Fruit fly (Drosophila melanogaster) whole organism, embryonic: ENCODE data around the gene CG10208.
A peak's percentile ranks its signal among the peaks of the same experiment; 100 is the strongest.

Experiments
- Ada2b ChIP-seq: fragments of 200-800 bp; sonication (Bioruptor generic); IDR thresholded peaks from 2 replicates; pipeline ENCODE4 v1.3.6; 2022; ENCODE audit warnings: missing biosample characterization, missing genetic modification characterization
- CG10321 ChIP-seq: fragments of 200-800 bp; sonication (Bioruptor generic); IDR thresholded peaks from 2 replicates; pipeline ENCODE4 v1.3.6; 2022; ENCODE audit warnings: missing biosample characterization, missing genetic modification characterization
- CG11695 ChIP-seq: fragments of 200-800 bp; sonication (Bioruptor generic); IDR thresholded peaks from 3 replicates; pipeline ENCODE4 v1.3.6; 2022; ENCODE audit warnings: missing biosample characterization, missing genetic modification characterization
- CG12104 ChIP-seq: fragments of 200-800 bp; sonication (Bioruptor generic); optimal IDR thresholded peaks from 3 replicates; lab custom pipeline; 2016; ENCODE audit warnings: missing biosample characterization, missing genetic modification characterization
- CG1233 ChIP-seq: fragments of 200-800 bp; sonication (Bioruptor generic); optimal IDR thresholded peaks from 4 replicates; lab custom pipeline; 2018; ENCODE audit warnings: missing biosample characterization, mild to moderate bottlenecking, missing genetic modification characterization
- CG12391 ChIP-seq: fragments of 200-800 bp; sonication (Bioruptor generic); optimal IDR thresholded peaks from 3 replicates; lab custom pipeline; 2018; ENCODE audit warnings: missing biosample characterization, mild to moderate bottlenecking, missing genetic modification characterization, moderate library complexity
- CG13123 ChIP-seq: fragments of 200-800 bp; sonication (Bioruptor generic); optimal IDR thresholded peaks from 2 replicates; lab custom pipeline; 2016; ENCODE audit warnings: missing biosample characterization, missing genetic modification characterization
- CG14860 ChIP-seq: fragments of 200-800 bp; sonication (Bioruptor generic); IDR thresholded peaks from 3 replicates; pipeline ENCODE4 v1.3.6; 2022; ENCODE audit warnings: missing biosample characterization, missing genetic modification characterization; ENCODE audit not compliant: partially characterized antibody
- CG15073 ChIP-seq: fragments of 200-800 bp; sonication (Bioruptor generic); optimal IDR thresholded peaks from 2 replicates; lab custom pipeline; 2016; ENCODE audit warnings: missing biosample characterization, missing genetic modification characterization
- CG31388 ChIP-seq: fragments of 200-800 bp; sonication (Bioruptor generic); optimal IDR thresholded peaks from 2 replicates; lab custom pipeline; 2016; ENCODE audit warnings: missing biosample characterization, missing genetic modification characterization
- CG43689 ChIP-seq: fragments of 200-800 bp; sonication (Bioruptor generic); IDR thresholded peaks from 2 replicates; pipeline ENCODE4 v1.3.6; 2022; ENCODE audit warnings: missing biosample characterization, missing genetic modification characterization
- CG4404 ChIP-seq: fragments of 200-800 bp; sonication (Bioruptor generic); IDR thresholded peaks from 2 replicates; pipeline ENCODE4 v1.3.6; 2022; ENCODE audit warnings: missing biosample characterization, missing genetic modification characterization
- CG6654 ChIP-seq: fragments of 200-800 bp; sonication (Bioruptor generic); optimal IDR thresholded peaks from 2 replicates; lab custom pipeline; 2017; ENCODE audit warnings: missing biosample characterization, mild to moderate bottlenecking, missing genetic modification characterization
- CG6854 ChIP-seq: fragments of 200-800 bp; sonication (Bioruptor generic); optimal IDR thresholded peaks from 3 replicates; lab custom pipeline; 2017; ENCODE audit warnings: missing biosample characterization, mild to moderate bottlenecking, missing genetic modification characterization
- CG7987 ChIP-seq: fragments of 200-800 bp; sonication (Bioruptor generic); optimal IDR thresholded peaks from 2 replicates; lab custom pipeline; 2018; ENCODE audit warnings: missing biosample characterization, mild to moderate bottlenecking, missing genetic modification characterization, moderate library complexity
- CG9215 ChIP-seq: fragments of 200-800 bp; sonication (Bioruptor generic); IDR thresholded peaks from 2 replicates; pipeline ENCODE4 v1.3.6; 2022; ENCODE audit warnings: missing biosample characterization, missing genetic modification characterization
- Camta ChIP-seq: fragments of 200-800 bp; sonication (Bioruptor generic); optimal IDR thresholded peaks from 2 replicates; lab custom pipeline; 2016; ENCODE audit warnings: missing biosample characterization, missing genetic modification characterization
- Dip3 ChIP-seq: fragments of 200-800 bp; sonication (Bioruptor generic); optimal IDR thresholded peaks from 3 replicates; lab custom pipeline; 2016; ENCODE audit warnings: missing biosample characterization, missing genetic modification characterization
- Dp ChIP-seq: fragments of 200-800 bp; sonication (Bioruptor generic); optimal IDR thresholded peaks from 2 replicates; lab custom pipeline; 2018; ENCODE audit warnings: missing biosample characterization, mild to moderate bottlenecking, missing genetic modification characterization, moderate library complexity
- Dref ChIP-seq: fragments of 200-800 bp; sonication (Bioruptor generic); IDR thresholded peaks from 2 replicates; pipeline ENCODE4 v1.3.6; 2022; ENCODE audit warnings: missing biosample characterization, missing genetic modification characterization
- Eip74EF ChIP-seq, 2 experiments: fragments of 200-800 bp in 1 of 2; fragments of >200 bp in 1 of 2; sonication (Bioruptor generic) in 1 of 2; optimal IDR thresholded peaks; 2 replicates each; lab custom pipeline; 2017 to 2019; ENCODE audit warnings: missing biosample characterization in 2 of 2, missing genetic modification characterization in 2 of 2, mild to moderate bottlenecking in 1 of 2, moderate library complexity in 1 of 2
- Elba2 ChIP-seq: fragments of 200-800 bp; sonication (Bioruptor generic); optimal IDR thresholded peaks from 3 replicates; lab custom pipeline; 2016; ENCODE audit warnings: missing biosample characterization, missing genetic modification characterization
- Ets97D ChIP-seq: fragments of 200-800 bp; sonication (Bioruptor generic); optimal IDR thresholded peaks from 3 replicates; lab custom pipeline; 2016; ENCODE audit warnings: missing biosample characterization, missing genetic modification characterization
- GATAe ChIP-seq: fragments of 200-800 bp; sonication (Bioruptor generic); conservative IDR thresholded peaks from 2 replicates; pipeline ENCODE4 v1.3.6; 2022; ENCODE audit warnings: missing biosample characterization, missing genetic modification characterization
- Hmr ChIP-seq: fragments of 200-800 bp; sonication (Bioruptor generic); optimal IDR thresholded peaks from 3 replicates; lab custom pipeline; 2017; ENCODE audit warnings: mild to moderate bottlenecking, missing biosample characterization, missing genetic modification reagents, missing genetic modification characterization
- Jarid2 ChIP-seq: fragments of 200-800 bp; sonication (Bioruptor generic); optimal IDR thresholded peaks from 3 replicates; lab custom pipeline; 2017; ENCODE audit warnings: mild to moderate bottlenecking, missing biosample characterization, missing genetic modification reagents, missing genetic modification characterization
- NC2α ChIP-seq: fragments of 200-800 bp; sonication (Bioruptor generic); optimal IDR thresholded peaks from 2 replicates; lab custom pipeline; 2016; ENCODE audit warnings: missing biosample characterization, missing genetic modification characterization
- Nf-YB ChIP-seq: fragments of 200-800 bp; sonication (Bioruptor generic); optimal IDR thresholded peaks from 3 replicates; lab custom pipeline; 2019; ENCODE audit warnings: missing biosample characterization, mild to moderate bottlenecking, missing genetic modification characterization, moderate library complexity
- Optix ChIP-seq: fragments of 200-800 bp; sonication (Bioruptor generic); IDR thresholded peaks from 3 replicates; pipeline ENCODE4 v1.3.6; 2022; ENCODE audit warnings: missing biosample characterization, missing genetic modification characterization
- Sox100B ChIP-seq: fragments of 200-800 bp; sonication (Bioruptor generic); optimal IDR thresholded peaks from 3 replicates; lab custom pipeline; 2018; ENCODE audit warnings: missing biosample characterization, mild to moderate bottlenecking, missing genetic modification characterization
- Sox102F ChIP-seq: fragments of 200-800 bp; sonication (Bioruptor generic); optimal IDR thresholded peaks from 2 replicates; lab custom pipeline; 2018; ENCODE audit warnings: missing biosample characterization, mild to moderate bottlenecking, missing genetic modification characterization, moderate library complexity
- dati ChIP-seq: fragments of 200-800 bp; sonication (Bioruptor generic); IDR thresholded peaks from 2 replicates; pipeline ENCODE4 v1.3.6; 2022; ENCODE audit warnings: missing biosample characterization, missing genetic modification characterization
- dmrt99B ChIP-seq: fragments of 200-800 bp; sonication (Bioruptor generic); optimal IDR thresholded peaks from 2 replicates; lab custom pipeline; 2018; ENCODE audit warnings: missing biosample characterization, mild to moderate bottlenecking, missing genetic modification characterization, moderate library complexity
- ems ChIP-seq: fragments of 200-800 bp; sonication (Bioruptor generic); optimal IDR thresholded peaks from 3 replicates; lab custom pipeline; 2016; ENCODE audit warnings: missing biosample characterization, missing genetic modification characterization
- gro ChIP-seq: fragments of 200-800 bp; sonication (Bioruptor generic); optimal IDR thresholded peaks from 2 replicates; lab custom pipeline; 2016; ENCODE audit warnings: missing biosample characterization, missing genetic modification characterization
- insv ChIP-seq, 2 experiments: fragments of 200-800 bp; sonication (Bioruptor generic); optimal IDR thresholded peaks; 3 replicates each; lab custom pipeline; 2016 to 2018; ENCODE audit warnings: missing biosample characterization in 2 of 2, missing genetic modification characterization in 2 of 2
- klu ChIP-seq: fragments of 200-800 bp; sonication (Bioruptor generic); IDR thresholded peaks from 2 replicates; pipeline ENCODE4 v1.3.6; 2022; ENCODE audit warnings: missing biosample characterization, missing genetic modification characterization
- lab ChIP-seq: fragments of 200-800 bp; sonication (Bioruptor generic); optimal IDR thresholded peaks from 3 replicates; lab custom pipeline; 2017; ENCODE audit warnings: missing biosample characterization, missing genetic modification characterization, mild to moderate bottlenecking, moderate library complexity, missing genetic modification reagents
- lilli ChIP-seq: fragments of 200-800 bp; sonication (Bioruptor generic); optimal IDR thresholded peaks from 3 replicates; lab custom pipeline; 2016; ENCODE audit warnings: missing biosample characterization, missing genetic modification characterization
- pita ChIP-seq: fragments of 200-800 bp; sonication (Bioruptor generic); optimal IDR thresholded peaks from 2 replicates; lab custom pipeline; 2017; ENCODE audit warnings: missing biosample characterization, mild to moderate bottlenecking, missing genetic modification characterization
- pum ChIP-seq: fragments of 200-800 bp; sonication (Bioruptor generic); optimal IDR thresholded peaks from 2 replicates; lab custom pipeline; 2016; ENCODE audit warnings: missing biosample characterization, missing genetic modification characterization
- rib ChIP-seq: fragments of 200-800 bp; sonication (Bioruptor generic); IDR thresholded peaks from 2 replicates; pipeline ENCODE4 v1.3.6; 2022; ENCODE audit warnings: missing biosample characterization, missing genetic modification characterization
- row ChIP-seq: fragments of 200-800 bp; sonication (Bioruptor generic); IDR thresholded peaks from 3 replicates; pipeline ENCODE4 v1.3.6; 2022; ENCODE audit warnings: missing biosample characterization, missing genetic modification characterization
- sd ChIP-seq: fragments of 200-800 bp; sonication (Bioruptor generic); optimal IDR thresholded peaks from 3 replicates; lab custom pipeline; 2018; ENCODE audit warnings: missing biosample characterization, mild to moderate bottlenecking, missing genetic modification characterization, moderate library complexity
- sqz ChIP-seq: fragments of 200-800 bp; sonication (Bioruptor generic); optimal IDR thresholded peaks from 3 replicates; lab custom pipeline; 2018; ENCODE audit warnings: missing biosample characterization, mild to moderate bottlenecking, missing genetic modification characterization
- toy ChIP-seq: fragments of 200-800 bp; sonication (Bioruptor generic); IDR thresholded peaks from 2 replicates; pipeline ENCODE4 v1.3.6; 2022; ENCODE audit warnings: missing biosample characterization, missing genetic modification characterization
- trem ChIP-seq: fragments of 200-800 bp; optimal IDR thresholded peaks from 3 replicates; lab custom pipeline; 2019; ENCODE audit warnings: missing biosample characterization, mild to moderate bottlenecking, missing genetic modification characterization, moderate library complexity

The CG10208 gene

DNA sequence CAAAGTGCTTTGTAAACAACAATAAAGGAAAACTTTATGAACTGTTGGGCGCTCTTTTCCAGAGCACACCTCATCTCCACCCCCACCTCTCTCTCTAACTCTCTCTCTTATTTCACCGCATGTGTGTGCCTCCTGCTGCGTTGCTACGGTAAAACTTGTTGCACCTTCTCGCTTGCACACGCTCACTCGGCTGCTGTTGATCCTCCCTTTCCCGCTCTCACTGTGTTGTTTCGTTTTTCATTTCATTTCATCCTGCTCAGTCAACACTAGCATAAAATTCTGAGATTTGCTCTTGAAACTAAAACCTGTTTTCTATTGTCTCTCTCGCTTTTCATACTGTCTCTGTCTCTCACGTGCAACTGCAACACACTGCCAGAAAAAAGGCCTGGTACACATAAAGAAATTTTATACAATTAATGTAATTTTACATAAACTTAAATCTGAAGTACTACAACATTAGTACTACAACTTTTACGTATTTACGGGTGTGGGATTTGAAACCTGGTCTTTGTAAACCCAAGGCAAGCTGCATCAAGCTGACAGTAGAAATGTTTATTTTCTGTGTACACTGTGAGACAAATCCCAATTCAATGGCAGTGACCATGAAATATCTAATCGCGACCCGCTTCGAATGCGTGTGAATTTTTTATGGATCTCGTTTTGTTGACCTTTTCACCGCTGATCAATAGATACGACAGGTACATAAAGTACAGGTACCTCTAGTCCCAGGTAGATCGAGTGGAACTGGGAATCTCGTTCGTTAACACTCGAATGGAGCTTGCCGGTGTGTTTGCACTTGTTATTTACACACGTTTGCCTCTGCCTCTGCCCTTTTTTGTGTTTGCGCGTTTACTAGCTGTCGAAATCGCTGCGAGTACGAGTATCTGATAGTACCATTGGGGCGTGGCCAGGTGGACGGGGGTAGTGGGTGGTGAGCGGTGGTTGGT, 8.8 kb upstream of the CG10208 start (continued):
- peak; percentile 71 for TF ChIP-seq Hmr (GFP tag; lab: Kevin White, UChicago)
- TF ChIP-seq Nf-YB (GFP tag; lab: Kevin White, UChicago) = peak; percentile 64
- peak; percentile 66 for TF ChIP-seq dati (GFP tag; lab: Robert Waterston, UW)
- TF ChIP-seq sqz (GFP tag; lab: Kevin White, UChicago) = peak; percentile 91
- TF ChIP-seq Dref (GFP tag; lab: Robert Waterston, UW) = no peak
- TF ChIP-seq dmrt99B (tag; lab: Kevin White, UChicago) = peak; percentile 92
- peak; percentile 90 for TF ChIP-seq pum (GFP tag; lab: Kevin White, UChicago)
- TF ChIP-seq CG11695 = peak; percentile 74
- peak; percentile 56 for TF ChIP-seq NC2α (GFP tag; lab: Kevin White, UChicago)
- TF ChIP-seq GATAe (GFP tag; lab: Robert Waterston, UW) = peak; percentile 95
- peak; percentile 54 for TF ChIP-seq Jarid2 (GFP tag; lab: Kevin White, UChicago)
- no peak for TF ChIP-seq CG14860 (GFP tag; lab: Robert Waterston, UW)
- TF ChIP-seq Camta = peak; percentile 85
- peak; percentile 93 for TF ChIP-seq CG4404 (GFP tag; lab: Robert Waterston, UW)
- peak; percentile 19 for TF ChIP-seq Dip3 (GFP tag; lab: Kevin White, UChicago)
- peak; percentile 43 for TF ChIP-seq CG6854 (GFP tag; lab: Kevin White, UChicago)
- TF ChIP-seq CG43689 (GFP tag; lab: Robert Waterston, UW) = peak; percentile 65
- TF ChIP-seq, all 482 proteins: peak for 412

DNA sequence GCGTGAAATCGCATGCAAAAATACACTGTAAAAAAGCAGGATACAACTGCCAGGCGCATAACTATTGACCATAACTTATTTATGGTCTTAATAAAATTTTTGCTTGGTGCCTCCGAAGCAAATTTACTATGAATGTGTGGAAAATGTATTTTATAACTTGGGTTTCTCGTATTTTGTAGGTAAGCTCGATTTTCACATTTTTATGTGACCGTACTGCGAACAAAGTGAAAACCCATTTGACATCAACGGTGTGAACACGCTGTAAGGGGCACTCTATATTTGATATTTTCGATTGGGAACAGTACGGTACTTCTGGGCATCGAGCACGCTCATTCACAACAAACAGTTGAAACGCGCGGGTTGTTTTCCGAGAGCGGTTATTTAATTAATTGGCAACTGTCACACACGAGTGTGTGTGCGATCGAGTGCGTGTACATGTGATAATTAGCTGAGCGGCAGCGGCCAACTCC, 7.6 kb upstream of the CG10208 start, which contains the start of the genes Nup98-96 and mbc:
TSS of gene Nup98-96 (minus strand) at position 156 of the 470 bp plus-strand sequence.
TSS of gene mbc (plus strand) at position 300 of the 470 bp plus-strand sequence.
- TF ChIP-seq CG6654 (peak; percentile 22), klu (GFP tag; lab: Robert Waterston, UW) (peak; percentile 85), ems (GFP tag; lab: Kevin White, UChicago) (peak; percentile 83), gro (GFP tag; lab: Kevin White, UChicago) (peak; percentile 81), CG9215 (peak; percentile 90), CG43689 (GFP tag; lab: Robert Waterston, UW) (no peak), row (GFP tag; lab: Robert Waterston, UW) (peak; percentile 98), Camta (peak; percentile 85), trem (peak; percentile 91), sd (tag; lab: Kevin White, UChicago) (peak; percentile 76), lab (peak; percentile 79), CG31388 (GFP tag; lab: Kevin White, UChicago) (peak; percentile 82), CG1233 (peak; percentile 58), Optix (GFP tag; lab: Robert Waterston, UW) (peak; percentile 87), pita (no peak), lilli (GFP tag; lab: Kevin White, UChicago) (peak; percentile 94), Ada2b (GFP tag; lab: Robert Waterston, UW) (peak; percentile 78), CG7987 (GFP tag; lab: Kevin White, UChicago) (peak; percentile 75), Dp (GFP tag; lab: Kevin White, UChicago) (peak; percentile 49), CG12104 (GFP tag; lab: Kevin White, UChicago) (peak; percentile 63), CG13123 (GFP tag; lab: Kevin White, UChicago) (peak; percentile 34), CG12391 (tag; lab: Kevin White, UChicago) (peak; percentile 91), Sox102F (GFP tag; lab: Kevin White, UChicago) (peak; percentile 83), toy (peak; percentile 14; the same call in 1 of the 2 replicates), CG15073 (no peak), Ets97D (GFP tag; lab: Kevin White, UChicago) (peak; percentile 89), Sox100B (GFP tag; lab: Kevin White, UChicago) (peak; percentile 31), rib (GFP tag; lab: Robert Waterston, UW) (peak; percentile 63), Eip74EF (GFP tag; optimal IDR thresholded peaks at IDR 0.05; lab: Kevin White, UChicago) (peak in 1 of 2 experiments; percentile 3), insv (GFP tag; optimal IDR thresholded peaks at IDR 0.05; lab: Kevin White, UChicago) (peak in 1 of 2 experiments; percentile 62), CG10321 (0 out of 2 replicates have a peak, but pooled peaks have one; percentile 9), Elba2 (peak; percentile 86)
